Fruit fly (Drosophila melanogaster) whole organism, embryonic: ENCODE data around the gene anchor.

Experiments used
- Abd-B ChIP-seq: fragments of 200-800 bp; sonication (Bioruptor generic); optimal IDR thresholded peaks from 2 replicates; lab custom pipeline; 2018; ENCODE audit warnings: missing biosample characterization, mild to moderate bottlenecking, missing genetic modification characterization, moderate library complexity
- Blimp-1 ChIP-seq: fragments of 200-800 bp; sonication (Bioruptor generic); optimal IDR thresholded peaks from 3 replicates; lab custom pipeline; 2018; ENCODE audit warnings: missing biosample characterization, missing genetic modification characterization, mild to moderate bottlenecking, moderate library complexity, missing genetic modification reagents
- Bteb2 ChIP-seq: fragments of 200-800 bp; sonication (Bioruptor generic); optimal IDR thresholded peaks from 2 replicates; lab custom pipeline; 2016; ENCODE audit warnings: missing biosample characterization, missing genetic modification characterization
- CG10543 ChIP-seq: fragments of 200-800 bp; sonication (Bioruptor generic); optimal IDR thresholded peaks from 3 replicates; lab custom pipeline; 2017; ENCODE audit warnings: missing biosample characterization, mild to moderate bottlenecking, missing genetic modification characterization, moderate library complexity
- CG12942 ChIP-seq: fragments of 200-800 bp; sonication (Bioruptor generic); optimal IDR thresholded peaks from 3 replicates; lab custom pipeline; 2016; ENCODE audit warnings: missing biosample characterization, missing genetic modification characterization
- CG13624 ChIP-seq: fragments of 200-800 bp; sonication (Bioruptor generic); optimal IDR thresholded peaks from 2 replicates; lab custom pipeline; 2016; ENCODE audit warnings: missing biosample characterization, missing genetic modification characterization
- CG14860 ChIP-seq: fragments of 200-800 bp; sonication (Bioruptor generic); IDR thresholded peaks from 3 replicates; pipeline ENCODE4 v1.3.6; 2022; ENCODE audit warnings: missing biosample characterization, missing genetic modification characterization; ENCODE audit not compliant: partially characterized antibody
- CG14965 ChIP-seq: fragments of 200-800 bp; sonication (Bioruptor generic); optimal IDR thresholded peaks from 2 replicates; lab custom pipeline; 2016; ENCODE audit warnings: missing biosample characterization, missing genetic modification characterization, borderline replicate concordance
- CG16815 ChIP-seq: fragments of 200-800 bp; sonication (Bioruptor generic); optimal IDR thresholded peaks from 3 replicates; lab custom pipeline; 2017; ENCODE audit warnings: missing biosample characterization, mild to moderate bottlenecking, missing genetic modification characterization
- CG17829 ChIP-seq: fragments of 200-800 bp; optimal IDR thresholded peaks from 2 replicates; lab custom pipeline; 2019; ENCODE audit warnings: missing biosample characterization, mild to moderate bottlenecking, missing genetic modification characterization, moderate library complexity
- CG2202 ChIP-seq: fragments of 200-800 bp; sonication (Bioruptor generic); optimal IDR thresholded peaks from 2 replicates; lab custom pipeline; 2018; ENCODE audit warnings: missing biosample characterization, mild to moderate bottlenecking, missing genetic modification characterization
- CG2712 ChIP-seq: fragments of 200-800 bp; optimal IDR thresholded peaks from 3 replicates; lab custom pipeline; 2019; ENCODE audit warnings: missing biosample characterization, mild to moderate bottlenecking, missing genetic modification characterization, moderate library complexity
- CG3281 ChIP-seq: fragments of 200-800 bp; sonication (Bioruptor generic); optimal IDR thresholded peaks from 3 replicates; lab custom pipeline; 2017; ENCODE audit warnings: missing biosample characterization, mild to moderate bottlenecking, missing genetic modification characterization
- CG34376 ChIP-seq: fragments of 200-800 bp; sonication (Bioruptor generic); optimal IDR thresholded peaks from 2 replicates; lab custom pipeline; 2018; ENCODE audit warnings: missing biosample characterization, mild to moderate bottlenecking, missing genetic modification characterization
- CG4360 ChIP-seq: fragments of 200-800 bp; sonication (Bioruptor generic); IDR thresholded peaks from 2 replicates; pipeline ENCODE4 v1.3.6; 2022; ENCODE audit warnings: missing biosample characterization, missing genetic modification characterization
- CG4707 ChIP-seq: fragments of 200-800 bp; sonication (Bioruptor generic); optimal IDR thresholded peaks from 2 replicates; lab custom pipeline; 2018; ENCODE audit warnings: missing biosample characterization, mild to moderate bottlenecking, missing genetic modification characterization, moderate library complexity
- CG4820 ChIP-seq: fragments of 200-800 bp; sonication (Bioruptor generic); optimal IDR thresholded peaks from 3 replicates; lab custom pipeline; 2016; ENCODE audit warnings: missing biosample characterization, missing genetic modification characterization
- CG7786 ChIP-seq: fragments of 200-800 bp; sonication (Bioruptor generic); optimal IDR thresholded peaks from 2 replicates; lab custom pipeline; 2016; ENCODE audit warnings: missing biosample characterization, missing genetic modification characterization
- CG7987 ChIP-seq: fragments of 200-800 bp; sonication (Bioruptor generic); optimal IDR thresholded peaks from 2 replicates; lab custom pipeline; 2018; ENCODE audit warnings: missing biosample characterization, mild to moderate bottlenecking, missing genetic modification characterization, moderate library complexity
- CG8478 ChIP-seq: fragments of >200 bp; optimal IDR thresholded peaks from 2 replicates; lab custom pipeline; 2018
- CkIIα-i1 ChIP-seq: fragments of 200-800 bp; sonication (Bioruptor generic); IDR thresholded peaks from 2 replicates; pipeline ENCODE4 v1.3.6; 2022; ENCODE audit warnings: missing biosample characterization, missing genetic modification characterization
- E2f1 ChIP-seq: fragments of 200-800 bp; sonication (Bioruptor generic); IDR thresholded peaks from 2 replicates; pipeline ENCODE4 v1.3.6; 2022; ENCODE audit warnings: missing biosample characterization, missing genetic modification characterization
- Ets65A ChIP-seq: fragments of 200-800 bp; sonication (Bioruptor generic); peaks from one replicate; lab custom pipeline; 2016; ENCODE audit warnings: missing biosample characterization, missing genetic modification characterization
- Hr51 ChIP-seq, 2 experiments: fragments of 200-800 bp; sonication (Bioruptor generic); optimal IDR thresholded peaks; 2 replicates in 1 of 2; 3 replicates in 1 of 2; lab custom pipeline; 2016 to 2018; ENCODE audit warnings: missing biosample characterization in 2 of 2, missing genetic modification characterization in 2 of 2, mild to moderate bottlenecking in 1 of 2, moderate library complexity in 1 of 2
- Med ChIP-seq: fragments of 200-800 bp; sonication (Bioruptor generic); peaks from one replicate; lab custom pipeline; 2016; ENCODE audit warnings: missing biosample characterization, missing genetic modification characterization, mild to moderate bottlenecking, inconsistent platforms, moderate library complexity
- Meics ChIP-seq: fragments of 200-800 bp; sonication (Bioruptor generic); optimal IDR thresholded peaks from 2 replicates; lab custom pipeline; 2017; ENCODE audit warnings: missing biosample characterization, mild to moderate bottlenecking, missing genetic modification characterization
- Myb ChIP-seq: fragments of 200-800 bp; sonication (Bioruptor generic); optimal IDR thresholded peaks from 2 replicates; lab custom pipeline; 2016; ENCODE audit warnings: missing biosample characterization, missing genetic modification characterization
- NC2α ChIP-seq: fragments of 200-800 bp; sonication (Bioruptor generic); optimal IDR thresholded peaks from 2 replicates; lab custom pipeline; 2016; ENCODE audit warnings: missing biosample characterization, missing genetic modification characterization
- Sox102F ChIP-seq: fragments of 200-800 bp; sonication (Bioruptor generic); optimal IDR thresholded peaks from 2 replicates; lab custom pipeline; 2018; ENCODE audit warnings: missing biosample characterization, mild to moderate bottlenecking, missing genetic modification characterization, moderate library complexity
- YL-1 ChIP-seq: fragments of 200-800 bp; sonication (Bioruptor generic); optimal IDR thresholded peaks from 3 replicates; lab custom pipeline; 2017; ENCODE audit warnings: missing biosample characterization, mild to moderate bottlenecking, missing genetic modification characterization
- abd-A ChIP-seq: fragments of 200-800 bp; sonication (Bioruptor generic); optimal IDR thresholded peaks from 3 replicates; lab custom pipeline; 2019; ENCODE audit warnings: missing biosample characterization, mild to moderate bottlenecking, missing genetic modification characterization, moderate library complexity
- chif ChIP-seq, 2 experiments: fragments of 200-800 bp; sonication (Bioruptor generic); optimal IDR thresholded peaks; 3 replicates each; lab custom pipeline; 2016; ENCODE audit warnings: missing biosample characterization in 2 of 2, missing genetic modification characterization in 2 of 2
- dati ChIP-seq: fragments of 200-800 bp; sonication (Bioruptor generic); IDR thresholded peaks from 2 replicates; pipeline ENCODE4 v1.3.6; 2022; ENCODE audit warnings: missing biosample characterization, missing genetic modification characterization
- fd64A ChIP-seq: fragments of 200-800 bp; sonication (Bioruptor generic); optimal IDR thresholded peaks from 3 replicates; lab custom pipeline; 2018; ENCODE audit warnings: missing biosample characterization, mild to moderate bottlenecking, missing genetic modification characterization
- jumu ChIP-seq: fragments of 200-800 bp; sonication (Bioruptor generic); optimal IDR thresholded peaks from 3 replicates; lab custom pipeline; 2016; ENCODE audit warnings: missing biosample characterization, missing genetic modification characterization
- lilli ChIP-seq: fragments of 200-800 bp; sonication (Bioruptor generic); optimal IDR thresholded peaks from 3 replicates; lab custom pipeline; 2016; ENCODE audit warnings: missing biosample characterization, missing genetic modification characterization
- prd ChIP-seq, 3 experiments: fragments of >200 bp in 2 of 3; fragments of 200-800 bp in 1 of 3; sonication (Bioruptor generic) in 1 of 3; optimal IDR thresholded peaks in 2 of 3; IDR thresholded peaks in 1 of 3; 2 replicates in 2 of 3; 3 replicates in 1 of 3; pipeline versions ENCODE4 v1.3.6 to Lab custom; 2017 to 2022; ENCODE audit warnings: missing biosample characterization in 1 of 3, missing genetic modification characterization in 1 of 3
- pros ChIP-seq: fragments of 200-800 bp; sonication (Bioruptor generic); optimal IDR thresholded peaks from 3 replicates; lab custom pipeline; 2019; ENCODE audit warnings: missing biosample characterization, mild to moderate bottlenecking, missing genetic modification characterization, moderate library complexity
- ro ChIP-seq: fragments of 200-800 bp; sonication (Bioruptor generic); IDR thresholded peaks from 2 replicates; pipeline ENCODE4 v1.3.6; 2022; ENCODE audit warnings: missing biosample characterization, missing genetic modification characterization
- row ChIP-seq: fragments of 200-800 bp; sonication (Bioruptor generic); IDR thresholded peaks from 3 replicates; pipeline ENCODE4 v1.3.6; 2022; ENCODE audit warnings: missing biosample characterization, missing genetic modification characterization
- scrt ChIP-seq: fragments of 200-800 bp; sonication (Bioruptor generic); optimal IDR thresholded peaks from 2 replicates; lab custom pipeline; 2018; ENCODE audit warnings: missing biosample characterization, mild to moderate bottlenecking, missing genetic modification characterization, moderate library complexity
- sd ChIP-seq: fragments of 200-800 bp; sonication (Bioruptor generic); optimal IDR thresholded peaks from 3 replicates; lab custom pipeline; 2018; ENCODE audit warnings: missing biosample characterization, mild to moderate bottlenecking, missing genetic modification characterization, moderate library complexity
- sqz ChIP-seq: fragments of 200-800 bp; sonication (Bioruptor generic); optimal IDR thresholded peaks from 3 replicates; lab custom pipeline; 2018; ENCODE audit warnings: missing biosample characterization, mild to moderate bottlenecking, missing genetic modification characterization
- ssp ChIP-seq: fragments of 200-800 bp; sonication (Bioruptor generic); IDR thresholded peaks from 2 replicates; pipeline ENCODE4 v1.3.6; 2022; ENCODE audit warnings: missing biosample characterization, missing genetic modification characterization
- ttk ChIP-seq: fragments of 200-800 bp; sonication (Bioruptor generic); IDR thresholded peaks from 2 replicates; pipeline ENCODE4 v2.1.2; 2022; ENCODE audit warnings: missing biosample characterization, missing genetic modification characterization
- wek ChIP-seq: fragments of 200-800 bp; sonication (Bioruptor generic); optimal IDR thresholded peaks from 3 replicates; lab custom pipeline; 2018; ENCODE audit warnings: missing biosample characterization, mild to moderate bottlenecking, missing genetic modification characterization, moderate library complexity

Gene anchor

dm6 chr3L:17638649-17639048 lies 17.0 kb downstream of the anchor start:
- peak; percentile 69 for TF ChIP-seq Med
- no peak for TF ChIP-seq Blimp-1
- TF ChIP-seq scrt (GFP tag; lab: Kevin White, UChicago): no peak
- no peak for TF ChIP-seq jumu (GFP tag; lab: Kevin White, UChicago)
- no peak for TF ChIP-seq CG7987 (GFP tag; lab: Kevin White, UChicago)
- peak; percentile 82 for TF ChIP-seq Ets65A (GFP tag; lab: Kevin White, UChicago)
- no peak for TF ChIP-seq chif (GFP tag; optimal IDR thresholded peaks at IDR 0.05; lab: Kevin White, UChicago)
- TF ChIP-seq dati (GFP tag; lab: Robert Waterston, UW): no peak
- no peak for TF ChIP-seq prd (optimal IDR thresholded peaks at IDR 0.05; lab: Kevin White, UChicago)
- TF ChIP-seq prd (GFP tag; IDR thresholded peaks at IDR 0.05; lab: Robert Waterston, UW): 0 out of 3 replicates have a peak, but pooled peaks have one; percentile 22
- no peak for TF ChIP-seq Meics (GFP tag; lab: Kevin White, UChicago)
- no peak for TF ChIP-seq Abd-B (GFP tag; lab: Kevin White, UChicago)
- no peak for TF ChIP-seq Hr51 (GFP tag; optimal IDR thresholded peaks at IDR 0.05; lab: Kevin White, UChicago)
- TF ChIP-seq sqz (GFP tag; lab: Kevin White, UChicago): no peak
- TF ChIP-seq CG14860: no peak
- TF ChIP-seq CG2202 (tag; lab: Kevin White, UChicago): no peak
- no peak for TF ChIP-seq CG12942 (GFP tag; lab: Kevin White, UChicago)
- TF ChIP-seq CG17829 (tag; lab: Kevin White, UChicago): no peak
- TF ChIP-seq, all 482 proteins: peak for 3

- TF ChIP-seq CG4820 (GFP tag; lab: Kevin White, UChicago) (no peak), CG4360 (peak; percentile 93)
Measured at dm6 chr3L:17642017-17642416, 20.4 kb downstream of the anchor start.

dm6 chr3L:17643985-17644905 lies 22.6 kb downstream of the anchor start:
- no peak for TF ChIP-seq ssp
- TF ChIP-seq CG7987 (GFP tag; lab: Kevin White, UChicago): no peak
- TF ChIP-seq CG7786 (GFP tag; lab: Kevin White, UChicago): no peak
- TF ChIP-seq Bteb2 (GFP tag; lab: Kevin White, UChicago): no peak
- TF ChIP-seq CG13624 (GFP tag; lab: Kevin White, UChicago): no peak
- TF ChIP-seq row (GFP tag; lab: Robert Waterston, UW): peak; percentile 10; the same call in 1 of the 3 replicates
- no peak for TF ChIP-seq NC2α (GFP tag; lab: Kevin White, UChicago)
- TF ChIP-seq CkIIα-i1: no peak
- no peak for TF ChIP-seq Sox102F (GFP tag; lab: Kevin White, UChicago)
- TF ChIP-seq CG8478: no peak
- no peak for TF ChIP-seq ro
- TF ChIP-seq pros (GFP tag; lab: Kevin White, UChicago): peak; percentile 17
- no peak for TF ChIP-seq fd64A
- no peak for TF ChIP-seq CG3281 (GFP tag; lab: Kevin White, UChicago)
- TF ChIP-seq CG16815 (GFP tag; lab: Kevin White, UChicago): no peak
- TF ChIP-seq CG2712 (tag; lab: Kevin White, UChicago): no peak
- TF ChIP-seq YL-1: peak; percentile 66
- peak; percentile 70 for TF ChIP-seq abd-A (tag; lab: Kevin White, UChicago)
- TF ChIP-seq ttk (GFP tag; lab: Robert Waterston, UW): no peak
- no peak for TF ChIP-seq CG4707 (GFP tag; lab: Kevin White, UChicago)
- TF ChIP-seq CG10543 (GFP tag; lab: Kevin White, UChicago): no peak
- no peak for TF ChIP-seq Myb (GFP tag; lab: Kevin White, UChicago)
- no peak for TF ChIP-seq CG17829 (tag; lab: Kevin White, UChicago)
- TF ChIP-seq E2f1 (GFP tag; lab: Robert Waterston, UW): no peak
- TF ChIP-seq CG34376 (GFP tag; lab: Kevin White, UChicago): peak; percentile 25
- no peak for TF ChIP-seq lilli (GFP tag; lab: Kevin White, UChicago)
- no peak for TF ChIP-seq sd (tag; lab: Kevin White, UChicago)
- no peak for TF ChIP-seq CG14965 (GFP tag; lab: Kevin White, UChicago)
- TF ChIP-seq wek (GFP tag; lab: Kevin White, UChicago): no peak
